Worm (Caenorhabditis elegans) whole organism, young adult: ENCODE data around the gene ttbk-2.1.

Experiments
- F57C9.4 ChIP-seq: sonication (generic microtip); optimal IDR thresholded peaks from 2 replicates; lab custom pipeline; 2017; ENCODE audit warnings: mild to moderate bottlenecking, missing genetic modification characterization, missing compliant biosample characterization
- Y53G8AR.9 ChIP-seq: fragments of 200-800 bp; sonication (Bioruptor generic); conservative IDR thresholded peaks from 2 replicates; pipeline ENCODE4 v1.3.6; 2022; ENCODE audit warnings: missing genetic modification reagents, missing genetic modification characterization, missing compliant biosample characterization
- Y67H2A.10 ChIP-seq: fragments of 200-800 bp; sonication (Bioruptor generic); conservative IDR thresholded peaks from 2 replicates; pipeline ENCODE4 v1.3.6; 2022; ENCODE audit warnings: missing genetic modification reagents, missing genetic modification characterization, missing compliant biosample characterization
- Y95B8A.8 ChIP-seq: fragments of 200-800 bp; sonication (Bioruptor generic); IDR thresholded peaks from 2 replicates; pipeline ENCODE4 v1.3.6; 2022; ENCODE audit warnings: missing genetic modification reagents, missing genetic modification characterization, missing compliant biosample characterization
- attf-6 ChIP-seq: fragments of 200-800 bp; sonication (Bioruptor generic); IDR thresholded peaks from 2 replicates; pipeline ENCODE4 v1.3.6; 2022; ENCODE audit warnings: missing genetic modification reagents, missing genetic modification characterization, missing compliant biosample characterization
- ceh-100 ChIP-seq: fragments of 200-800 bp; sonication (Bioruptor generic); IDR thresholded peaks from 2 replicates; pipeline ENCODE4 v1.3.6; 2022; ENCODE audit warnings: missing genetic modification reagents, missing genetic modification characterization, missing compliant biosample characterization
- dpff-1 ChIP-seq: sonication (generic microtip); optimal IDR thresholded peaks from 2 replicates; lab custom pipeline; 2017; ENCODE audit warnings: mild to moderate bottlenecking, missing genetic modification characterization, missing compliant biosample characterization
- hlh-12 ChIP-seq: sonication (generic microtip); optimal IDR thresholded peaks from 2 replicates; lab custom pipeline; 2016; ENCODE audit warnings: missing genetic modification characterization, missing compliant biosample characterization
- lin-35 ChIP-seq, 3 experiments: fragments of 150-350 bp in 2 of 3; sonication (generic microtip) in 1 of 3; optimal IDR thresholded peaks; 2 replicates each; lab custom pipeline; 2014 to 2018; ENCODE audit warnings: missing biosample characterization in 3 of 3, missing genetic modification characterization in 3 of 3, missing genetic modification reagents in 3 of 3
- snpc-1.3 ChIP-seq: sonication (generic microtip); optimal IDR thresholded peaks from 2 replicates; lab custom pipeline; 2017; ENCODE audit warnings: missing genetic modification characterization, mild to moderate bottlenecking, missing compliant biosample characterization, antibody characterized with exemption, moderate library complexity, missing genotype, missing genetic modification reagents; ENCODE audit not compliant: insufficient read depth
- snpc-4 ChIP-seq, 5 experiments: fragments of 150-350 bp in 1 of 5; sonication (generic microtip) in 4 of 5; optimal IDR thresholded peaks; 2 replicates each; lab custom pipeline; 2014 to 2018; ENCODE audit warnings: missing genetic modification characterization in 5 of 5, missing biosample characterization in 3 of 5, antibody characterized with exemption in 2 of 5, mild to moderate bottlenecking in 2 of 5, missing compliant biosample characterization in 2 of 5, missing genotype in 2 of 5, moderate library complexity in 2 of 5, missing genetic modification reagents in 1 of 5

ce11 chrIV:5294467-5294866, 36.0 kb downstream of the ttbk-2.1 start:
- no peak for TF ChIP-seq hlh-12
- TF ChIP-seq attf-6, result no peak
- no peak for TF ChIP-seq lin-35 (GFP tag; optimal IDR thresholded peaks at IDR 0.05; lab: Kevin White, UChicago)
- TF ChIP-seq Y67H2A.10 (GFP tag; lab: Robert Waterston, UW), result no peak
- TF ChIP-seq snpc-1.3 (tag; lab: Kevin White, UChicago), result no peak
- TF ChIP-seq Y53G8AR.9, result no peak
- TF ChIP-seq Y95B8A.8 (GFP tag; lab: Robert Waterston, UW), result no peak
- no peak for TF ChIP-seq ceh-100 (GFP tag; lab: Robert Waterston, UW)
- no peak for TF ChIP-seq snpc-4 (GFP tag; optimal IDR thresholded peaks at IDR 0.05; lab: Kevin White, UChicago)
- no peak for TF ChIP-seq snpc-4 (tag; optimal IDR thresholded peaks at IDR 0.05; lab: Kevin White, UChicago)
- no peak for TF ChIP-seq F57C9.4 (tag; lab: Kevin White, UChicago)
- TF ChIP-seq dpff-1 (tag; lab: Kevin White, UChicago), result no peak
